Worm (Caenorhabditis elegans) whole organism, L2 larva: Measurements from ENCODE around the gene asp-2.
A peak's percentile ranks its signal among the peaks of the same experiment; 100 is the strongest.

ENCODE experiments used
- C34F6.9 ChIP-seq: fragments of 150-350 bp; optimal IDR thresholded peaks from 2 replicates; lab custom pipeline; 2014; ENCODE audit warnings: missing biosample characterization, missing genetic modification characterization
- F13H6.1 ChIP-seq: sonication (generic microtip); optimal IDR thresholded peaks from 2 replicates; lab custom pipeline; 2016; ENCODE audit warnings: missing genetic modification characterization, missing compliant biosample characterization
- ZK546.5 ChIP-seq: sonication (generic microtip); optimal IDR thresholded peaks from 2 replicates; lab custom pipeline; 2017; ENCODE audit warnings: missing biosample characterization, missing genetic modification characterization
- alr-1 ChIP-seq: fragments of 150-350 bp; optimal IDR thresholded peaks from 2 replicates; lab custom pipeline; 2014; ENCODE audit warnings: missing biosample characterization, missing genetic modification characterization
- aly-2 ChIP-seq: fragments of 150-350 bp; optimal IDR thresholded peaks from 2 replicates; lab custom pipeline; 2014; ENCODE audit warnings: missing biosample characterization, missing genetic modification characterization
- ama-1 ChIP-seq: fragments of 150-350 bp; optimal IDR thresholded peaks from 2 replicates; lab custom pipeline; 2018; ENCODE audit warnings: inconsistent platforms
- blmp-1 ChIP-seq: sonication (generic microtip); optimal IDR thresholded peaks from 2 replicates; lab custom pipeline; 2017; ENCODE audit warnings: missing genetic modification characterization, mild to moderate bottlenecking, missing compliant biosample characterization, antibody characterized with exemption, moderate library complexity; ENCODE audit not compliant: insufficient read depth
- ceh-82 ChIP-seq: fragments of 150-350 bp; optimal IDR thresholded peaks from 2 replicates; lab custom pipeline; 2014; ENCODE audit warnings: missing biosample characterization, missing genetic modification characterization
- crh-2 ChIP-seq: sonication (generic microtip); optimal IDR thresholded peaks from 2 replicates; lab custom pipeline; 2017; ENCODE audit warnings: missing biosample characterization, missing genetic modification characterization
- dmd-4 ChIP-seq: sonication (generic microtip); optimal IDR thresholded peaks from 2 replicates; lab custom pipeline; 2017; ENCODE audit warnings: missing biosample characterization, missing genetic modification characterization
- egl-27 ChIP-seq: sonication (generic microtip); optimal IDR thresholded peaks from 3 replicates; lab custom pipeline; 2017; ENCODE audit warnings: missing biosample characterization, missing genetic modification reagents, missing genetic modification characterization
- elt-1 ChIP-seq: fragments of 150-350 bp; optimal IDR thresholded peaks from 2 replicates; lab custom pipeline; 2014; ENCODE audit warnings: missing biosample characterization, missing genetic modification characterization
- elt-3 ChIP-seq: sonication (generic microtip); optimal IDR thresholded peaks from 2 replicates; lab custom pipeline; 2017; ENCODE audit warnings: missing biosample characterization, missing genetic modification characterization
- fos-1 ChIP-seq: fragments of 150-350 bp; optimal IDR thresholded peaks from 2 replicates; lab custom pipeline; 2014; ENCODE audit warnings: missing biosample characterization, missing genetic modification characterization
- lin-11 ChIP-seq: fragments of 150-350 bp; sonication (generic microtip); optimal IDR thresholded peaks from 2 replicates; lab custom pipeline; 2014; ENCODE audit warnings: missing biosample characterization, missing genetic modification characterization, inconsistent platforms, mixed read lengths
- lin-13 ChIP-seq: fragments of 150-350 bp; optimal IDR thresholded peaks from 2 replicates; lab custom pipeline; 2014; ENCODE audit warnings: missing biosample characterization, missing genetic modification reagents, missing genetic modification characterization
- lin-39 ChIP-seq: fragments of 150-350 bp; optimal IDR thresholded peaks from 2 replicates; lab custom pipeline; 2014; ENCODE audit warnings: missing biosample characterization, missing genetic modification reagents, missing genetic modification characterization
- lsy-2 ChIP-seq, 2 experiments: fragments of 150-350 bp in 1 of 2; sonication (generic microtip) in 1 of 2; optimal IDR thresholded peaks; 2 replicates each; lab custom pipeline; 2014 to 2017; ENCODE audit warnings: missing biosample characterization in 2 of 2, missing genetic modification characterization in 2 of 2
- mab-5 ChIP-seq: fragments of 150-350 bp; optimal IDR thresholded peaks from 2 replicates; lab custom pipeline; 2014; ENCODE audit warnings: missing biosample characterization, missing genetic modification characterization
- mbf-1 ChIP-seq: sonication (generic microtip); optimal IDR thresholded peaks from 2 replicates; lab custom pipeline; 2017; ENCODE audit warnings: missing biosample characterization, missing genetic modification characterization
- mdl-1 ChIP-seq, 2 experiments: fragments of 150-350 bp in 1 of 2; sonication (generic microtip) in 1 of 2; optimal IDR thresholded peaks; 2 replicates each; lab custom pipeline; 2017; ENCODE audit warnings: missing biosample characterization in 2 of 2, missing genetic modification characterization in 2 of 2
- nhr-10 ChIP-seq: sonication (generic microtip); optimal IDR thresholded peaks from 2 replicates; lab custom pipeline; 2017; ENCODE audit warnings: missing biosample characterization, missing genetic modification characterization
- nhr-12 ChIP-seq: fragments of 150-350 bp; optimal IDR thresholded peaks from 2 replicates; lab custom pipeline; 2014; ENCODE audit warnings: missing biosample characterization, missing genetic modification characterization
- nhr-129 ChIP-seq: fragments of 150-350 bp; optimal IDR thresholded peaks from 2 replicates; lab custom pipeline; 2014; ENCODE audit warnings: missing biosample characterization, missing genetic modification characterization
- nhr-21 ChIP-seq: fragments of 150-350 bp; optimal IDR thresholded peaks from 2 replicates; lab custom pipeline; 2014; ENCODE audit warnings: missing biosample characterization, missing genetic modification characterization
- nhr-23 ChIP-seq: fragments of 150-350 bp; optimal IDR thresholded peaks from 2 replicates; lab custom pipeline; 2014; ENCODE audit warnings: missing biosample characterization, missing genetic modification reagents, missing genetic modification characterization
- nhr-237 ChIP-seq: fragments of 150-350 bp; optimal IDR thresholded peaks from 2 replicates; lab custom pipeline; 2014; ENCODE audit warnings: missing biosample characterization, missing genetic modification characterization
- nhr-25 ChIP-seq: fragments of 150-350 bp; sonication (generic microtip); optimal IDR thresholded peaks from 3 replicates; lab custom pipeline; 2014; ENCODE audit warnings: missing biosample characterization, missing genetic modification characterization
- peb-1 ChIP-seq: fragments of 150-350 bp; optimal IDR thresholded peaks from 2 replicates; lab custom pipeline; 2014; ENCODE audit warnings: missing biosample characterization, missing genetic modification characterization
- sma-9 ChIP-seq, 2 experiments: fragments of 150-350 bp in 1 of 2; sonication (generic microtip) in 1 of 2; optimal IDR thresholded peaks; 2 replicates each; lab custom pipeline; 2014 to 2016; ENCODE audit warnings: missing genetic modification characterization in 2 of 2, mild to moderate bottlenecking in 1 of 2, missing biosample characterization in 1 of 2, missing compliant biosample characterization in 1 of 2, missing genetic modification reagents in 1 of 2, moderate library complexity in 1 of 2
- unc-55 ChIP-seq: fragments of 150-350 bp; sonication (generic microtip); optimal IDR thresholded peaks from 3 replicates; lab custom pipeline; 2014; ENCODE audit warnings: missing biosample characterization, missing genetic modification reagents, missing genetic modification characterization
- unc-62 ChIP-seq: fragments of 150-350 bp; optimal IDR thresholded peaks from 2 replicates; lab custom pipeline; 2014; ENCODE audit warnings: missing biosample characterization, missing genetic modification reagents, missing genetic modification characterization
- zag-1 ChIP-seq: fragments of 150-350 bp; optimal IDR thresholded peaks from 2 replicates; lab custom pipeline; 2014; ENCODE audit warnings: missing biosample characterization, missing genetic modification characterization
- ztf-1 ChIP-seq: fragments of 200-800 bp; sonication (Bioruptor generic); conservative IDR thresholded peaks from 2 replicates; pipeline ENCODE4 v1.3.6; 2022; ENCODE audit warnings: missing genetic modification characterization, missing compliant biosample characterization

asp-2 gene

DNA sequence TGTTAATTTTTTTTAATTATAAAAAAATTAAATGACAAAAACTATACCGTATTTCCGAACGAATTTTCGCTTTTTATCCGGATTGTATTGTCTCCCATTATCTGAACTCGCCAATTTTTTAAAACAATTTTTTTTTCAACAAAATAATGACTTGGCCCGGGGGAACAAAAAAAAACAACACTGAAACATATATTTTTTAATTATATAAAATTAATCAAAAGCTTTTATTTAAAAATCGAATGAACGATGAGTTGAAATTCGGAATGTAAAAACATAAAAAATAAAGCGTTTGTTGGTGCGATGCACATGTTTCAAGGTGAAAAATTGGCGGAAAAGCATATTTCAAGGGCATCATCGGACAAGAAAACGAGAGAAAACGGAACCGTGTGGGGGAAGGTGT is 10.7 kb downstream of the asp-2 start, which contains the start of gene mdt-27:
Gene mdt-27 (minus strand): TSS at position 101 of the 400 bp plus-strand sequence.
- no peak for TF ChIP-seq unc-62 (GFP tag; lab: Kevin White, UChicago)
- no peak for TF ChIP-seq peb-1 (tag; lab: Kevin White, UChicago)

DNA sequence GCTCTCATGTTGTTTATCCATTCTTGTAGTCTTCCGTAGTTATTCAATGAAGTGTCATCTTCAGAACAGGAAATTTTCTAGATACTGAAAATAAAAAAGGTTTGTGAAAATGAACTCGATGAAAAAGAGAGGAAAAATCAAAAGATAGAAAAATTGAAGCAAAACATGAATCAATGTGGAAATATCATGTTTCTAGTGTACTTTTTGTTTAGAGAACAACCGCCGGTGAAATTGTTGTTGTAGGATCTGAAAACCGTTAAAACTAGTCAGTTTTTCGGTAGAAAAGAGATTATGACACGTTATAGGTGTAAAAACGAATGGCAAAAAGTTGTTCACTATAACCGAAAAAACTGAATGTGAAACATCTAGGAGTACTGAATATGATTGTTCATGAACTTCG is 14.3 kb downstream of the asp-2 start, which contains the start of gene pacs-1:
Gene pacs-1 (minus strand): TSS at position 101 of the 400 bp plus-strand sequence.
- no peak for TF ChIP-seq nhr-21

DNA sequence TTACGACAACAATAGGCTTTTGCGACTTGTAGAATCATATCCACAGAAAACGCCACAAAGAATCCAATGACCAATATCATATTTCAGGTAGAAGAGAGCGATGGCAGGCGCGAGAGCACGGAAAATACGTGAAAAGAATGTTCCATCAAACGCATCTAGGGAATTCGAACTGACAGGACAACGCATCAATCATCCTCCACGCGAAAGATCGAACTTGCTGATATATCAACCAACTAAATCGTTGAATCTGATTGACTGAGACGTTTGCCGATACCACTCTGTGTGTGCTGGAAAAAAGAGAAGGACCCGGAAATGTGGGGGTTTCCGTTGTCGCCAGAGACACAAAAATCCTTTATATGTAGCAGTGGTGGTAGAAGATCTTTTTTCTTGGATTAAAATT is 15.3 kb downstream of the asp-2 start:
- TF ChIP-seq mdl-1 (tag; optimal IDR thresholded peaks at IDR 0.05; lab: Kevin White, UChicago) (no peak), sma-9 (GFP tag; optimal IDR thresholded peaks at IDR 0.05; lab: Kevin White, UChicago) (peak; percentile 38), sma-9 (tag; optimal IDR thresholded peaks at IDR 0.05; lab: Kevin White, UChicago) (no peak), mab-5 (tag; lab: Kevin White, UChicago) (peak; percentile 72), ceh-82 (no peak), crh-2 (tag; lab: Kevin White, UChicago) (peak; percentile 8), unc-55 (GFP tag; lab: Kevin White, UChicago) (peak; percentile 48), nhr-23 (tag; lab: Kevin White, UChicago) (peak; percentile 45)

DNA sequence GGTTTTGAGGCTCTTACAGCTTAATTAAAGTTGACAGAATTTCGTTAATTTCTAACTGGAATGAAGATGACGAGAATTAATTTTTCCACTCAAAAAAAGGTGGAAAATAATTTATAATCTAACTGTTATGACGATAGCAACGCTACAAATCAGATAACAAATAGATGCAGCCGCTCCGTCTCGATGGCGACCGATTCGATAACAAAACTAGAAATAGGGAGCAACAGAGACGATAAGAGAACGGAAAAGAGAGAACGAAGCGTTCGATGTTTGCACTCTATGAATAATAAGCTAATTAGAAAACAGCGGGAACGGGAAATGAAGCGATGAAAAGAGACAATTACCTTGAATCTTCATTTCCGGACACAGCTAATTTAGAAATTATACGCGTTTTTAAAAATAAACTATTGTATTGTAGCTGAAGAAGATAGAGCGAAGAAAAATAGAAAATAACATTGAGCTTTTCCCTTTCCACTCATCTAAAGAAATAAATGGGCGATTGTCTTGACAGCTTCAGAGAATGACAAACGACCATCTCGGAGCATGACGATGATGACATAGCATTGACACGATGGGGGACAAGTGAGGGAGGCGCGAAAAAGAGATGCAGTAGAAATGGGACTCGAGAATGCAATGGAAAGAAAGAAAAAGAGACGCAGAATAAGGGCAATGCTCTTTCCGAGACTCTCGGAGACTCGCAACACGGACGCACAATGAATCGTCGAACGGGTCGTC is 15.9 kb downstream of the asp-2 start:
- TF ChIP-seq C34F6.9 (tag; lab: Kevin White, UChicago): peak; percentile 53
- TF ChIP-seq crh-2 (tag; lab: Kevin White, UChicago): peak; percentile 32
- peak in 1 of 2 experiments; percentile 53 for TF ChIP-seq lsy-2 (tag; optimal IDR thresholded peaks at IDR 0.05; lab: Kevin White, UChicago)
- TF ChIP-seq nhr-237 (tag; lab: Kevin White, UChicago): no peak
- no peak for TF ChIP-seq blmp-1 (tag; lab: Kevin White, UChicago)
- TF ChIP-seq unc-62 (GFP tag; lab: Kevin White, UChicago): peak; percentile 65
- peak; percentile 70 for TF ChIP-seq lin-39 (tag; lab: Kevin White, UChicago)
- no peak for TF ChIP-seq nhr-25 (tag; lab: Kevin White, UChicago)
- TF ChIP-seq ztf-1: no peak
- no peak for TF ChIP-seq ama-1 (lab: Kevin White, UChicago)
- TF ChIP-seq zag-1: peak; percentile 39
- TF ChIP-seq egl-27 (tag; lab: Kevin White, UChicago): no peak
- peak; percentile 2 for TF ChIP-seq F13H6.1
- peak; percentile 33 for TF ChIP-seq unc-55 (GFP tag; lab: Kevin White, UChicago)
- TF ChIP-seq lin-11 (tag; lab: Kevin White, UChicago): no peak
- TF ChIP-seq lin-13: no peak
- TF ChIP-seq fos-1 (tag; lab: Kevin White, UChicago): peak; percentile 30
- peak; percentile 71 for TF ChIP-seq sma-9 (GFP tag; optimal IDR thresholded peaks at IDR 0.05; lab: Kevin White, UChicago)
- TF ChIP-seq sma-9 (tag; optimal IDR thresholded peaks at IDR 0.05; lab: Kevin White, UChicago): no peak
- TF ChIP-seq alr-1 (tag; lab: Kevin White, UChicago): no peak
- no peak for TF ChIP-seq dmd-4 (tag; lab: Kevin White, UChicago)
- TF ChIP-seq nhr-129 (tag; lab: Kevin White, UChicago): peak; percentile 38
- no peak for TF ChIP-seq mdl-1 (tag; optimal IDR thresholded peaks at IDR 0.05; lab: Kevin White, UChicago)
- TF ChIP-seq nhr-10 (tag; lab: Kevin White, UChicago): no peak
- TF ChIP-seq aly-2: no peak
- TF ChIP-seq mab-5 (tag; lab: Kevin White, UChicago): peak; percentile 81

DNA sequence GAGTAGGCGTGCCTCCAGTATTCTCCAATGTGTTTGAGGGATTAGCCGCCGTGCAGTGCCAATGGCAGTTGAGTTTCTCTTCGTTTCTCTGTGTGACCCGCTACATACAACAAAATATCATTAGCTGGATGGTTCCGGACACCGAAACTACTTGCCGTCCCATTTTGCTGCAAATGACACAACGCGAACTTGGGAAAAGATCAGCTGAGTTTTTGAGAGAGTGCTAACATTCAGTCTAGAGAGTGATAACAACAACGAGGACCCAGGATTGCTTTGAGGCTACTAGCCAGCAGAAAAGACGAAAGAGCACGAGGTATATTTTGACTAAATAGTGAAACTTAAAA is 16.5 kb downstream of the asp-2 start:
- TF ChIP-seq nhr-12 (no peak), ztf-1 (no peak), mbf-1 (tag; lab: Kevin White, UChicago) (no peak), unc-62 (GFP tag; lab: Kevin White, UChicago) (no peak), nhr-25 (tag; lab: Kevin White, UChicago) (no peak), lin-11 (tag; lab: Kevin White, UChicago) (no peak), ZK546.5 (no peak), peb-1 (tag; lab: Kevin White, UChicago) (no peak), elt-3 (no peak), elt-1 (no peak)
